Worm (Caenorhabditis elegans) whole organism, L2 larva: ENCODE measurements around the gene sms-2.

Experiments used
- F13H6.1 ChIP-seq: sonication (generic microtip); optimal IDR thresholded peaks from 2 replicates; lab custom pipeline; 2016; ENCODE audit warnings: missing genetic modification characterization, missing compliant biosample characterization
- R02D3.7 ChIP-seq: fragments of 150-350 bp; optimal IDR thresholded peaks from 2 replicates; lab custom pipeline; 2014; ENCODE audit warnings: missing biosample characterization, missing genetic modification characterization
- Y55F3AM.14 ChIP-seq: fragments of 200-800 bp; sonication (Bioruptor generic); optimal IDR thresholded peaks from 2 replicates; lab custom pipeline; 2018; ENCODE audit warnings: mild to moderate bottlenecking, missing genetic modification characterization, missing compliant biosample characterization
- ama-1 ChIP-seq: fragments of 150-350 bp; optimal IDR thresholded peaks from 2 replicates; lab custom pipeline; 2018; ENCODE audit warnings: inconsistent platforms
- ceh-16 ChIP-seq: fragments of 150-350 bp; optimal IDR thresholded peaks from 2 replicates; lab custom pipeline; 2014; ENCODE audit warnings: missing biosample characterization, missing genetic modification characterization
- crh-2 ChIP-seq: sonication (generic microtip); optimal IDR thresholded peaks from 2 replicates; lab custom pipeline; 2017; ENCODE audit warnings: missing biosample characterization, missing genetic modification characterization
- egl-27 ChIP-seq: sonication (generic microtip); optimal IDR thresholded peaks from 3 replicates; lab custom pipeline; 2017; ENCODE audit warnings: missing biosample characterization, missing genetic modification reagents, missing genetic modification characterization
- fos-1 ChIP-seq: fragments of 150-350 bp; optimal IDR thresholded peaks from 2 replicates; lab custom pipeline; 2014; ENCODE audit warnings: missing biosample characterization, missing genetic modification characterization
- gmeb-1 ChIP-seq: fragments of 150-350 bp; optimal IDR thresholded peaks from 2 replicates; lab custom pipeline; 2014; ENCODE audit warnings: missing biosample characterization, missing genetic modification characterization
- lin-13 ChIP-seq: fragments of 150-350 bp; optimal IDR thresholded peaks from 2 replicates; lab custom pipeline; 2014; ENCODE audit warnings: missing biosample characterization, missing genetic modification reagents, missing genetic modification characterization
- mdl-1 ChIP-seq, 2 experiments: fragments of 150-350 bp in 1 of 2; sonication (generic microtip) in 1 of 2; optimal IDR thresholded peaks; 2 replicates each; lab custom pipeline; 2017; ENCODE audit warnings: missing biosample characterization in 2 of 2, missing genetic modification characterization in 2 of 2
- nhr-12 ChIP-seq: fragments of 150-350 bp; optimal IDR thresholded peaks from 2 replicates; lab custom pipeline; 2014; ENCODE audit warnings: missing biosample characterization, missing genetic modification characterization
- unc-55 ChIP-seq: fragments of 150-350 bp; sonication (generic microtip); optimal IDR thresholded peaks from 3 replicates; lab custom pipeline; 2014; ENCODE audit warnings: missing biosample characterization, missing genetic modification reagents, missing genetic modification characterization

- TF ChIP-seq nhr-12 (tag; lab: Kevin White, UChicago) (no peak), mdl-1 (tag; optimal IDR thresholded peaks at IDR 0.05; lab: Kevin White, UChicago) (no peak), unc-55 (GFP tag; lab: Kevin White, UChicago) (no peak), R02D3.7 (tag; lab: Kevin White, UChicago) (no peak), F13H6.1 (tag; lab: Kevin White, UChicago) (no peak), gmeb-1 (tag; lab: Kevin White, UChicago) (no peak), lin-13 (GFP tag; lab: Kevin White, UChicago) (no peak), crh-2 (tag; lab: Kevin White, UChicago) (no peak), egl-27 (tag; lab: Kevin White, UChicago) (no peak), ama-1 (lab: Kevin White, UChicago) (no peak), ceh-16 (tag; lab: Kevin White, UChicago) (no peak), Y55F3AM.14 (GFP tag; lab: Kevin White, UChicago) (no peak), fos-1 (tag; lab: Kevin White, UChicago) (no peak)
Observed at ce11 chrX:960139-960538, 11.5 kb upstream of the sms-2 start.
